Worm (Caenorhabditis elegans): ENCODE measurements around the gene acp-5.

ce11 chrX:5836527-5836926 is 7.3 kb downstream of the acp-5 start:
- TF ChIP-seq unc-62 (GFP tag; optimal IDR thresholded peaks at IDR 0.05 in 1 of 2) (no peak), unc-62 (tag; optimal IDR thresholded peaks at IDR 0.05) (no peak), Y5F2A.4 (GFP tag; optimal IDR thresholded peaks at IDR 0.05) (no peak), set-16 (GFP tag; IDR thresholded peaks at IDR 0.05) (no peak), lin-39 (tag; optimal IDR thresholded peaks at IDR 0.05) (no peak), lin-13 (GFP tag; optimal IDR thresholded peaks at IDR 0.05) (no peak), egl-27 (tag; optimal IDR thresholded peaks at IDR 0.05) (no peak), ZK337.2 (GFP tag; IDR thresholded peaks at IDR 0.05) (no peak), mdl-1 (tag; optimal IDR thresholded peaks at IDR 0.05) (no peak)

All from whole organism, L4 larva.